Fruit fly (Drosophila melanogaster) whole organism, pupa: ENCODE data around the gene CG5122.

ENCODE experiments used
- CG10348 ChIP-seq: fragments of 200-800 bp; sonication (Bioruptor generic); IDR thresholded peaks from 2 replicates; pipeline ENCODE4 v1.3.6; 2022; ENCODE audit warnings: missing biosample characterization, missing genetic modification characterization
- CG15710 ChIP-seq: fragments of 200-800 bp; sonication (Bioruptor generic); optimal IDR thresholded peaks from 2 replicates; lab custom pipeline; 2018; ENCODE audit warnings: missing biosample characterization, mild to moderate bottlenecking, missing genetic modification characterization, moderate library complexity
- CG17806 ChIP-seq: fragments of 200-800 bp; sonication (Bioruptor generic); optimal IDR thresholded peaks from 2 replicates; lab custom pipeline; 2018; ENCODE audit warnings: missing biosample characterization, mild to moderate bottlenecking, missing genetic modification characterization, moderate library complexity
- CG32121 ChIP-seq: fragments of 200-800 bp; sonication (Bioruptor generic); IDR thresholded peaks from 2 replicates; pipeline ENCODE4 v1.3.6; 2022; ENCODE audit warnings: missing biosample characterization, missing genetic modification characterization
- Pif1A ChIP-seq: fragments of 200-800 bp; sonication (Bioruptor generic); optimal IDR thresholded peaks from 3 replicates; lab custom pipeline; 2016; ENCODE audit warnings: missing biosample characterization, missing genetic modification characterization
- fd96Ca ChIP-seq: fragments of 200-800 bp; sonication (Bioruptor generic); IDR thresholded peaks from 3 replicates; pipeline ENCODE4 v1.3.6; 2022; ENCODE audit warnings: missing biosample characterization, missing genetic modification characterization
- rn ChIP-seq: fragments of 200-800 bp; sonication (Bioruptor generic); IDR thresholded peaks from 2 replicates; pipeline ENCODE4 v1.3.6; 2022; ENCODE audit warnings: missing biosample characterization, missing genetic modification characterization

DNA sequence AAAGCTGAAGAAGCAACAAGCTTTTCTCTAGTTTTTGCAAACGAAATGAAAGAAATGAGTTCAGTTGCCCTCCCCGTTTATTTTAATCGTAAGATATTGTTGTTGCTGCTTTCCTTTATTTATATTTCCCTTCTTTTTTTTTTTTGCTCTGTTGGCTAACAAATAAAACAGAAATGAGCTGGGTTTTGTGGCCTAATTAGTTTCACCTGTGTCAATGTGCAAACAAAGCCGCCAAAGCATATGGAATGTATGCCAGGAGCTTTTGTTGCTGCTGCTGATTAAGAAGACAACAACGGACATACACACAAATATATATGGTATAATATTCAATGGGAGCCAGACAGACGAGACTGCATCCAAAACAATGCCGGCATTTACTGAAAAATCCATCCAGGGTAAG, 48.2 kb upstream of the CG5122 start:
- TF ChIP-seq CG15710 (tag; lab: Kevin White, UChicago) (no peak), rn (GFP tag; lab: Robert Waterston, UW) (no peak), CG17806 (tag; lab: Kevin White, UChicago) (no peak), CG32121 (GFP tag; lab: Robert Waterston, UW) (no peak), Pif1A (GFP tag; lab: Kevin White, UChicago) (no peak), fd96Ca (GFP tag; lab: Robert Waterston, UW) (no peak), CG10348 (GFP tag; lab: Robert Waterston, UW) (no peak)
